Worm (Caenorhabditis elegans): ENCODE data around the gene sup-9.

- TF ChIP-seq T26A8.4 (GFP tag; IDR thresholded peaks at IDR 0.05), result no peak
- no peak for TF ChIP-seq lin-15B (tag; optimal IDR thresholded peaks at IDR 0.05)
- no peak for TF ChIP-seq unc-62 (GFP tag; optimal IDR thresholded peaks at IDR 0.05 in 1 of 2)
- no peak for TF ChIP-seq unc-62 (tag; optimal IDR thresholded peaks at IDR 0.05)
- TF ChIP-seq lin-1 (GFP tag; IDR thresholded peaks at IDR 0.05), result no peak
- TF ChIP-seq nhr-77 (tag; optimal IDR thresholded peaks at IDR 0.05), result no peak
- TF ChIP-seq F10B5.3 (tag; optimal IDR thresholded peaks at IDR 0.05), result no peak
- no peak for TF ChIP-seq sdz-12 (GFP tag; optimal IDR thresholded peaks at IDR 0.05)
Observed at ce11 chrII:2649539-2649938, 37.3 kb downstream of the sup-9 start, which contains the start of the genes F22E5.13 and F22E5.6.

Measured in whole organism, L4 larva.